Fruit fly (Drosophila melanogaster): Measurements from ENCODE around the gene MTA1-like.

MTA1-like gene

DNA sequence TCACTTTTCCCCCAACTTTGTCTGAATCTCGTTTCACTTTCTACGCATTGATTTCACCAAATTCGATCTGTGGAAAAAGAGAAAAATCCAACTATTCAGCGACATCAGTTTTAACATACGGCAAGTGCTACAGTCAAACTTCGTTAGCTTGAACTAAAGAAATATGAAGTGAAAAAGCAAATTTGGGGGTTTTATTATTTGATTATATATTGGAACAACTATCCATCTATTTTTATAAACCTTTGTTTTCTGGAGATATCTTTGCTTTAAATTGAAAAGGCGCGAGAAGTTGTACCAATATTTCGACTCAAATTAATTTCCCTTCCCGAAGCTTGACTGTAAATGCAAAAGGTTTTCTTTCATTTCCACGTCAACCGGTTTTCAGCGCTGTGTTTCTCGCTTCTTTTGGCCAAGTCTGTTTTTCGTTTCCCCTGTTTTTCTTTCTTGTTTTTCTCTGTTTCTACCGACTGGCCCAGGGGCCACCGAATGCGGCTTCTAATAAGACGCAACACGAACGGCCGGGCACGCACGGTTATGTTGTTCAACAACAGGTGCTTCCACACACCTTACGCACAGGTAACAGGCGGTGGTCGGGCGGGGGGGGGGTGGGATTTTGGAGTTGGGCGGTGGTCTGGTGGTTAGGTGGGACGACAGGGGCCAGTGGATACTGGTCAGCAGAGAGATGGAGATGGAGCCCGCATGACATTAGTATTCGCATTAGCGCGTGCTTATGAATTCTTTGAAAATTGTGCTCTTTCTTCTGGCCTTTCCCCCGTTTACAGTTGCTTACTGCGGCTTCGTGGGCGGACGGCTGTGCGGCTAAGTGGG is 34.6 kb upstream of the MTA1-like start (continued):
- TF ChIP-seq CG6791 (GFP tag; IDR thresholded peaks at IDR 0.05; ENCODE audit: partially characterized antibody) (no peak), amos (GFP tag; IDR thresholded peaks at IDR 0.05; ENCODE audit: partially characterized antibody) (no peak), ash1 (GFP tag; optimal IDR thresholded peaks at IDR 0.05) (no peak), CG32767 (GFP tag; IDR thresholded peaks at IDR 0.05) (peak; percentile 66; the same call in 1 of the 2 replicates), Optix (GFP tag; IDR thresholded peaks at IDR 0.05) (no peak), bbx (GFP tag; IDR thresholded peaks at IDR 0.05; ENCODE audit: partially characterized antibody) (no peak), Lim3 (GFP tag; IDR thresholded peaks at IDR 0.05) (no peak), otp (GFP tag; IDR thresholded peaks at IDR 0.05) (0 out of 3 replicates have a peak, but pooled peaks have one; percentile 16), nmo (GFP tag; optimal IDR thresholded peaks at IDR 0.05) (peak; percentile 73), CG15601 (tag; optimal IDR thresholded peaks at IDR 0.05) (peak; percentile 72), Asciz (GFP tag; optimal IDR thresholded peaks at IDR 0.05) (peak; percentile 69), nom (GFP tag; optimal IDR thresholded peaks at IDR 0.05) (no peak), CG17385 (GFP tag; optimal IDR thresholded peaks at IDR 0.05) (peak; percentile 58), C15 (GFP tag; IDR thresholded peaks at IDR 0.05) (no peak), Antp (GFP tag; optimal IDR thresholded peaks at IDR 0.05) (peak; percentile 15), wor (GFP tag; IDR thresholded peaks at IDR 0.05) (peak; percentile 16; the same call in 1 of the 2 replicates), B-H1 (GFP tag; IDR thresholded peaks at IDR 0.05) (peak; percentile 50; the same call in 2 of the 3 replicates), CG17361 (GFP tag; IDR thresholded peaks at IDR 0.05) (peak; percentile 78), Rfx (GFP tag; IDR thresholded peaks at IDR 0.05) (peak; percentile 42), Xrp1 (GFP tag; IDR thresholded peaks at IDR 0.05) (peak; percentile 85), TFAM (GFP tag; optimal IDR thresholded peaks at IDR 0.05) (no peak), Eip74EF (GFP tag; optimal IDR thresholded peaks at IDR 0.05) (peak in 1 of 2 experiments; percentile 75), pfk (GFP tag; optimal IDR thresholded peaks at IDR 0.05) (no peak), CG4854 (GFP tag; optimal IDR thresholded peaks at IDR 0.05) (peak; percentile 9), tin (GFP tag; optimal IDR thresholded peaks at IDR 0.05) (peak; percentile 59), CG9609 (GFP tag; optimal IDR thresholded peaks at IDR 0.05) (no peak), D19A (tag; optimal IDR thresholded peaks at IDR 0.05) (peak; percentile 77), vfl (GFP tag; optimal IDR thresholded peaks at IDR 0.05) (no peak), mirr (GFP tag; optimal IDR thresholded peaks at IDR 0.05) (no peak), chif (GFP tag; optimal IDR thresholded peaks at IDR 0.05) (peak; percentile 13 to 60), CG10431 (GFP tag; optimal IDR thresholded peaks at IDR 0.05) (peak; percentile 31), CG2712 (tag; optimal IDR thresholded peaks at IDR 0.05) (peak; percentile 86), Kr (GFP tag; optimal IDR thresholded peaks at IDR 0.05) (no peak), CG7556 (GFP tag; optimal IDR thresholded peaks at IDR 0.05) (peak; percentile 58), lilli (GFP tag; optimal IDR thresholded peaks at IDR 0.05) (peak; percentile 56), GATAe (GFP tag; conservative IDR thresholded peaks at IDR 0.05) (no peak), cato (GFP tag; optimal IDR thresholded peaks at IDR 0.05; ENCODE audit: borderline replicate concordance) (peak; percentile 8), peb (GFP tag; IDR thresholded peaks at IDR 0.05) (0 out of 2 replicates have a peak, but pooled peaks have one; percentile 21), CG4617 (GFP tag; optimal IDR thresholded peaks at IDR 0.05; ENCODE audit: borderline replicate concordance) (peak; percentile 12), CG18262 (tag; optimal IDR thresholded peaks at IDR 0.05) (peak; percentile 84), Dek (tag; optimal IDR thresholded peaks at IDR 0.05) (peak; percentile 18), hbn (GFP tag; IDR thresholded peaks at IDR 0.05; ENCODE audit: partially characterized antibody) (no peak), en (GFP tag; optimal IDR thresholded peaks at IDR 0.05) (peak; percentile 1), hth (optimal IDR thresholded peaks at IDR 0.05) (no peak), CG2116 (GFP tag; optimal IDR thresholded peaks at IDR 0.05) (peak; percentile 14), Hsf (GFP tag; optimal IDR thresholded peaks at IDR 0.05) (peak; percentile 59), cwo (GFP tag; optimal IDR thresholded peaks at IDR 0.05) (no peak), CG12299 (tag; optimal IDR thresholded peaks at IDR 0.05) (peak; percentile 35), Hr39 (optimal IDR thresholded peaks at IDR 0.05) (no peak)
